Worm (Caenorhabditis elegans) whole organism, young adult: ENCODE measurements around the gene add-2.

Source experiments
- ama-1 ChIP-seq, 3 experiments: fragments of 150-350 bp in 1 of 3; sonication (generic microtip) in 2 of 3; optimal IDR thresholded peaks; 2 replicates each; lab custom pipeline; 2014 to 2018; ENCODE audit warnings: missing biosample characterization in 2 of 3, missing genetic modification characterization in 2 of 3, missing genetic modification reagents in 2 of 3
- dox-1 ChIP-seq: fragments of 200-800 bp; sonication (Bioruptor generic); IDR thresholded peaks from 2 replicates; pipeline ENCODE4 v1.3.6; 2022; ENCODE audit warnings: missing genetic modification reagents, missing genetic modification characterization, missing compliant biosample characterization
- dpff-1 ChIP-seq: sonication (generic microtip); optimal IDR thresholded peaks from 2 replicates; lab custom pipeline; 2017; ENCODE audit warnings: mild to moderate bottlenecking, missing genetic modification characterization, missing compliant biosample characterization
- him-1 ChIP-seq: sonication (generic microtip); optimal IDR thresholded peaks from 2 replicates; lab custom pipeline; 2016; ENCODE audit warnings: missing genotype, missing genetic modification reagents, missing genetic modification characterization, missing compliant biosample characterization
- hlh-12 ChIP-seq: sonication (generic microtip); optimal IDR thresholded peaks from 2 replicates; lab custom pipeline; 2016; ENCODE audit warnings: missing genetic modification characterization, missing compliant biosample characterization
- hrde-1 ChIP-seq: sonication (generic microtip); optimal IDR thresholded peaks from 2 replicates; lab custom pipeline; 2016; ENCODE audit warnings: missing genetic modification characterization, mild to moderate bottlenecking, missing compliant biosample characterization, moderate library complexity, missing genotype, missing genetic modification reagents, borderline replicate concordance
- lir-1 ChIP-seq: fragments of 200-800 bp; sonication (Bioruptor generic); conservative IDR thresholded peaks from 2 replicates; pipeline ENCODE4 v1.3.6; 2022; ENCODE audit warnings: missing genetic modification reagents, missing genetic modification characterization, missing compliant biosample characterization
- unc-62 ChIP-seq: fragments of 150-350 bp; optimal IDR thresholded peaks from 2 replicates; lab custom pipeline; 2014; ENCODE audit warnings: missing biosample characterization, missing genetic modification reagents, missing genetic modification characterization

DNA sequence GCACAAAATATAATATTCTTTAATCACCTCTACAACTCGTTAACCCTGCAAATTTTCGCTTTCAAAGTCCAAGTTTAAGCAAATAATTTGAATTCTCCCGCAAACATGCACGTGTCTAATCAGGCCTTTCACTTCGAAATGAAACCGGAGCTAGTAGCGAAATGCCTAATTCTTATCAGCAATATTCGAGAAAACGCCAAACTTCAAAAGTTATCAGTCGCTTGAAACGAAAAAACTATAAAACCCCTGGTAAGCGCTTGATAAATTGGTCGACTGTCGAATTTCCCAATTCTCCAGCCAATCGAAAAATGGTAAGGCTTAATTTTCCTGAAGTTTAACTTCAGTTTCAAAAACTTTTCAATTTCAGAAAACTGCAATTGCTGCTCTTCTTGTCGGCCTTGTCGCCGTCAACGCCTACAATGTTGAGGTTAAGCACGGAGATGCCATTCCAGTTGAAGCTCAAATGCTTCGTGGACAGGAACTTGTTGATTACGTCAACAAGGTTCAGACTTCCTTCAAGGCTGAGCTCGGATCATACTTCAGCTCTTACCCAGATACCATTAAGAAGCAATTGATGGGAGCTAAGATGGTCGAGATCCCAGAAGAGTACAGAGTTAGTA lies 10.2 kb downstream of the add-2 start, which contains the start of gene cpr-9:
- TF ChIP-seq hrde-1 (tag; lab: Kevin White, UChicago) (no peak), unc-62 (GFP tag; lab: Kevin White, UChicago) (no peak), lir-1 (GFP tag; lab: Robert Waterston, UW) (no peak), him-1 (no peak), dpff-1 (tag; lab: Kevin White, UChicago) (no peak), ama-1 (optimal IDR thresholded peaks at IDR 0.05; lab: Kevin White, UChicago) (no peak), ama-1 (GFP tag; optimal IDR thresholded peaks at IDR 0.05; lab: Kevin White, UChicago) (no peak), hlh-12 (tag; lab: Kevin White, UChicago) (no peak), dox-1 (no peak)
